Fruit fly (Drosophila melanogaster) Kc167 (cell line): ENCODE results near the gene Ranbp16.

Experiments used
- Myc ChIP-seq: fragments of >200 bp; optimal IDR thresholded peaks from 2 replicates; lab custom pipeline; 2017; ENCODE audit warnings: missing external identifiers
- Sin3A ChIP-seq: fragments of >200 bp; optimal IDR thresholded peaks from 2 replicates; lab custom pipeline; 2018; ENCODE audit warnings: missing external identifiers
- h ChIP-seq: fragments of >200 bp; optimal IDR thresholded peaks from 3 replicates; lab custom pipeline; 2018; ENCODE audit warnings: missing external identifiers
- insv ChIP-seq: fragments of >200 bp; optimal IDR thresholded peaks from 3 replicates; lab custom pipeline; 2018; ENCODE audit warnings: missing external identifiers

dm6 chrX:15891606-15892345, 41.9 kb downstream of the Ranbp16 start, which contains the start of gene shi:
- no peak for TF ChIP-seq h
- no peak for TF ChIP-seq Myc (lab: Kevin White, UChicago)
- no peak for TF ChIP-seq Sin3A
- TF ChIP-seq insv (lab: Kevin White, UChicago) = no peak
